Worm (Caenorhabditis elegans) whole organism, midembryonic: ENCODE measurements around the gene hrpk-2.

ENCODE experiments used
- T22C8.4 ChIP-seq: fragments of 200-800 bp; sonication (Bioruptor generic); IDR thresholded peaks from 2 replicates; pipeline ENCODE4 v1.3.6; 2022; ENCODE audit warnings: missing genetic modification characterization, missing compliant biosample characterization
- ztf-23 ChIP-seq: fragments of 200-800 bp; sonication (Bioruptor generic); IDR thresholded peaks from 2 replicates; pipeline ENCODE4 v1.3.6; 2022; ENCODE audit warnings: missing genetic modification reagents, missing genetic modification characterization, missing compliant biosample characterization

ce11 chrIII:7969121-7969520, 17.8 kb upstream of the hrpk-2 start, which contains the start of the genes F54H12.8 and F54H12.7:
- TF ChIP-seq T22C8.4 (GFP tag; lab: Robert Waterston, UW): no peak
- no peak for TF ChIP-seq ztf-23 (GFP tag; lab: Robert Waterston, UW)
